Worm (Caenorhabditis elegans): Measurements from ENCODE around the gene Y116A8C.24.

- TF ChIP-seq pax-1 (tag; optimal IDR thresholded peaks at IDR 0.05) (no peak), tbx-2 (tag; optimal IDR thresholded peaks at IDR 0.05) (no peak), elt-4 (tag; optimal IDR thresholded peaks at IDR 0.05) (no peak), ceh-6 (GFP tag; optimal IDR thresholded peaks at IDR 0.05) (no peak), unc-86 (tag; optimal IDR thresholded peaks at IDR 0.05) (no peak), hlh-13 (GFP tag; optimal IDR thresholded peaks at IDR 0.05) (no peak), ztf-16 (tag; optimal IDR thresholded peaks at IDR 0.05) (no peak), pqm-1 (tag; optimal IDR thresholded peaks at IDR 0.05) (no peak), Y22D7AL.16 (tag; optimal IDR thresholded peaks at IDR 0.05) (no peak), elt-2 (tag; optimal IDR thresholded peaks at IDR 0.05) (no peak), ceh-19 (GFP tag; optimal IDR thresholded peaks at IDR 0.05) (no peak), syd-9 (tag; optimal IDR thresholded peaks at IDR 0.05) (no peak), ets-4 (tag; optimal IDR thresholded peaks at IDR 0.05) (no peak)
Measured at ce11 chrIV:17030494-17030893, 40.2 kb downstream of the Y116A8C.24 start, which contains the start of gene nhr-229.

All from whole organism, late embryonic.